Fruit fly (Drosophila melanogaster): ENCODE data around the gene CG32512.

The CG32512 gene

DNA sequence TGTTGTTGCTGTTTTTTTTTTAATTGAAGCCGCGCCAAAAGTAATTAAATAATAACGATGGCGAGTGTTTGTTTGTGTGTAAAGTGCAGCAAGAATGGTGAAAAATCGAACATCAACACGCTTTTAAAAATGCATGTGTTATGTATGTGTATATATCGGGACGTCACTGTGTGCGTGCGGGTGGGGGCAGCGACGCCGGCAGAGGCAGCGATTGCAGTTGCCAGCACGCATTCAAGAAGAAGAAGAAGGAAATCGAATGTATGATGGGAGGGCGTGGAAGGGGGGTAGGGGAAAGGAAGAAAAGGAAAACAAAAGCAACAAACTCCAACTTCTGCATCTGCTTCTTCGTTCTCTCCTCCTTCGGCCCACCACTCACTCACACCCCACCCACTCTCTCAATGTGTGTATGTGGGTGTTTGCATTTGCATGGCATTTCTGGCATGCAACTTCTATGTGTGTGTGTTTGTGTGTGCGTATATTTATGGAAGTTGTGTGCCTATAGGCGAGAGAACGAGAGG is 12.3 kb downstream of the CG32512 start:
- TF ChIP-seq CG10348 (GFP tag; IDR thresholded peaks at IDR 0.05) (no peak), CG8301 (tag; optimal IDR thresholded peaks at IDR 0.05) (peak; percentile 22), Pif1A (GFP tag; optimal IDR thresholded peaks at IDR 0.05) (no peak), CG15710 (tag; optimal IDR thresholded peaks at IDR 0.05) (peak; percentile 21), CG17806 (tag; optimal IDR thresholded peaks at IDR 0.05) (no peak), CG9948 (tag; optimal IDR thresholded peaks at IDR 0.05) (no peak), rn (GFP tag; IDR thresholded peaks at IDR 0.05) (no peak), fd96Ca (GFP tag; IDR thresholded peaks at IDR 0.05) (peak; percentile 74; the same call in 2 of the 3 replicates), CG12605 (GFP tag; IDR thresholded peaks at IDR 0.05) (peak; percentile 58; the same call in 1 of the 2 replicates), CG34367 (tag; optimal IDR thresholded peaks at IDR 0.05) (no peak), CG32121 (GFP tag; IDR thresholded peaks at IDR 0.05) (peak; percentile 58; the same call in 1 of the 2 replicates), CG8159 (tag; optimal IDR thresholded peaks at IDR 0.05) (no peak), Snoo (tag; optimal IDR thresholded peaks at IDR 0.05) (no peak), gl (tag; optimal IDR thresholded peaks at IDR 0.05) (peak; percentile 51), CG13204 (GFP tag; optimal IDR thresholded peaks at IDR 0.05) (peak; percentile 69), CG4496 (GFP tag; IDR thresholded peaks at IDR 0.05) (peak; percentile 50; the same call in 2 of the 3 replicates), D1 (tag; optimal IDR thresholded peaks at IDR 0.05) (no peak), Pif1B (GFP tag; optimal IDR thresholded peaks at IDR 0.05) (no peak), CG14655 (GFP tag; optimal IDR thresholded peaks at IDR 0.05) (peak; percentile 36), Ets98B (GFP tag; IDR thresholded peaks at IDR 0.05) (peak; percentile 61), EcR (GFP tag; optimal IDR thresholded peaks at IDR 0.05) (peak; percentile 64)

DNA sequence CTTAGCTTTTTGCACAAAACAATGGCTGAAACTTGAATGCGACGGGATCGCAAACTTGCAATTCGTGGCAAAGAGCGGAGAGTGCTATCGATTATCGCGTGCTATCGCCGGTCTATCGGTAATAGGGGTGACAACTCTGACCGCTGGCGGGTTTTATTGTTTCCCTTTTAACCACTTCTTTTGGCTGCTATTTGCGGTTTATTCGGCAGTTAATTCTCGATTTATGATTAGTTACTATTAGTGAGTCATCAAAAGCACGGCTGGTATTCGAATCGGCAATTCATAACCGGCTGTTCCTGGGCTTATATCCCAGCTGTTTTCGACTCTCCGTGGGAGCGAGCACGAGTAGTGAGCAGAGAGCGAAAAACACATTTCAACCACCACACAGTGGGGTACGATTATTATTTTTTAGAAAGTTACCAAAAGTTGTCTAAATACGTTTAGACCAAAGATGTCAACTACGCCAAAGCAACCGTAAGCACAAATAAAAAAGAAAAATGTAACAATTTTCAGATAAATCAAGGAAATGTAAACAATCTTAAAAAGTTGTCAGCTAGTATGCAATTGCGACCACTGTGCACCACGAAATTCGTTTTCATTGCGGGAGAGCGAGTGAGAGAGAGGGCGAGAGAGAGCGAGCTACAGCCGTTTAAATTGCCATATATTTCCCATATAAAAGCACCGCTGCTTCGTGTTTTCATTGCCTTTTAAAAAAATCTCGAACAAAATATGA is 13.3 kb downstream of the CG32512 start, which contains the start of the genes Stt3A and bves:
Gene Stt3A (minus strand): TSS at position 89 of the 733 bp plus-strand sequence.
Gene bves (plus strand): TSS at position 115 of the 733 bp plus-strand sequence.
- TF ChIP-seq gl (tag; optimal IDR thresholded peaks at IDR 0.05), result peak; percentile 97
- peak; percentile 97 for TF ChIP-seq CG8159 (tag; optimal IDR thresholded peaks at IDR 0.05)
- peak; percentile 99 for TF ChIP-seq Pif1B (GFP tag; optimal IDR thresholded peaks at IDR 0.05)
- peak; percentile 98 for TF ChIP-seq fd96Ca (GFP tag; IDR thresholded peaks at IDR 0.05)
- peak; percentile 97 for TF ChIP-seq CG9948 (tag; optimal IDR thresholded peaks at IDR 0.05)
- TF ChIP-seq D1 (tag; optimal IDR thresholded peaks at IDR 0.05), result peak; percentile 93
- peak; percentile 98 for TF ChIP-seq CG12605 (GFP tag; IDR thresholded peaks at IDR 0.05)
- TF ChIP-seq EcR (GFP tag; optimal IDR thresholded peaks at IDR 0.05), result peak; percentile 71
- TF ChIP-seq CG17806 (tag; optimal IDR thresholded peaks at IDR 0.05), result peak; percentile 98
- TF ChIP-seq Pif1A (GFP tag; optimal IDR thresholded peaks at IDR 0.05), result peak; percentile 99
- TF ChIP-seq CG4496 (GFP tag; IDR thresholded peaks at IDR 0.05), result peak; percentile 99
- TF ChIP-seq CG34367 (tag; optimal IDR thresholded peaks at IDR 0.05), result peak; percentile 98
- TF ChIP-seq CG15710 (tag; optimal IDR thresholded peaks at IDR 0.05), result peak; percentile 97
- TF ChIP-seq CG14655 (GFP tag; optimal IDR thresholded peaks at IDR 0.05), result peak; percentile 98
- peak; percentile 97 for TF ChIP-seq CG32121 (GFP tag; IDR thresholded peaks at IDR 0.05)
- peak; percentile 99 for TF ChIP-seq Snoo (tag; optimal IDR thresholded peaks at IDR 0.05)
- TF ChIP-seq rn (GFP tag; IDR thresholded peaks at IDR 0.05), result peak; percentile 86
- peak; percentile 97 for TF ChIP-seq Ets98B (GFP tag; IDR thresholded peaks at IDR 0.05)
- peak; percentile 96 for TF ChIP-seq CG13204 (GFP tag; optimal IDR thresholded peaks at IDR 0.05)
- peak; percentile 98 for TF ChIP-seq CG8301 (tag; optimal IDR thresholded peaks at IDR 0.05)
- peak; percentile 76 for TF ChIP-seq CG10348 (GFP tag; IDR thresholded peaks at IDR 0.05)

DNA sequence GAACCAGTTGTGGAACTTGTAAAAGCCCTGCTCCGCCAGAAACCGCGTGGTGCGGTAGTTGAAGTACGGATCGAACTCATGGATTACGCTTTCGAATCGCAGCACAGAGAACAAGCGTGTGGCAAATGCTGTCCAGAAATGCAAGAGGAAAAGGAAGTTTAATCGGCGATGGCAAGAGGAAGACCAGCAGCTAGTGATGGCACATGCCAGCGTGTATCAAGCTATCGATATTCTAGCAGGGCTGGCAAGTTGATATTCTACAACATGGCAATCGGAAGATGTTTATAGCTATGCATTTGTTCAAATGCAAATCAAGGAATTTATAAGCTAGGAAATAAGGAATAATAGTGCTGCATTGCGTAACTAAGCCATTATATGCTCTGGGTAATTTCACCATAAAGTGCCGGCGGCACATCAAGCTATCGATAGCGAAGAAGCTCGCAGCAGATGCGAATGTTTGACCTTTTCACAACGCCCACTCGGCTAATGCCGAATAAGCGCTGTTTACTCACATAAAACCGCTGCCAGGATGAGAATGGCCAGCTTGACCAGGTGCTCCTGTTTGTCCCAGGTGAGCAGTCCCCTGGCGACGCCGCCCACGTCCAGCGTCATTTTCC is 14.1 kb downstream of the CG32512 start:
- no peak for TF ChIP-seq rn (GFP tag; IDR thresholded peaks at IDR 0.05)
- peak; percentile 54; the same call in 1 of the 3 replicates for TF ChIP-seq fd96Ca (GFP tag; IDR thresholded peaks at IDR 0.05)
- TF ChIP-seq CG32121 (GFP tag; IDR thresholded peaks at IDR 0.05), result no peak
- peak; percentile 47 for TF ChIP-seq CG15710 (tag; optimal IDR thresholded peaks at IDR 0.05)
- TF ChIP-seq Pif1B (GFP tag; optimal IDR thresholded peaks at IDR 0.05), result peak; percentile 58
- peak; percentile 38; the same call in 1 of the 2 replicates for TF ChIP-seq Ets98B (GFP tag; IDR thresholded peaks at IDR 0.05)
- no peak for TF ChIP-seq CG10348 (GFP tag; IDR thresholded peaks at IDR 0.05)
- peak; percentile 78 for TF ChIP-seq CG12605 (GFP tag; IDR thresholded peaks at IDR 0.05)
- peak; percentile 13 for TF ChIP-seq CG9948 (tag; optimal IDR thresholded peaks at IDR 0.05)
- TF ChIP-seq CG8301 (tag; optimal IDR thresholded peaks at IDR 0.05), result peak; percentile 27
- TF ChIP-seq CG17806 (tag; optimal IDR thresholded peaks at IDR 0.05), result peak; percentile 28
- peak; percentile 66 for TF ChIP-seq CG34367 (tag; optimal IDR thresholded peaks at IDR 0.05)
- TF ChIP-seq Pif1A (GFP tag; optimal IDR thresholded peaks at IDR 0.05), result peak; percentile 70
- TF ChIP-seq CG13204 (GFP tag; optimal IDR thresholded peaks at IDR 0.05), result peak; percentile 65
- peak; percentile 26 for TF ChIP-seq CG14655 (GFP tag; optimal IDR thresholded peaks at IDR 0.05)
- peak; percentile 45 for TF ChIP-seq CG8159 (tag; optimal IDR thresholded peaks at IDR 0.05)
- peak; percentile 40 for TF ChIP-seq EcR (GFP tag; optimal IDR thresholded peaks at IDR 0.05)
- peak; percentile 80 for TF ChIP-seq CG4496 (GFP tag; IDR thresholded peaks at IDR 0.05)
- TF ChIP-seq Snoo (tag; optimal IDR thresholded peaks at IDR 0.05), result peak; percentile 86
- TF ChIP-seq gl (tag; optimal IDR thresholded peaks at IDR 0.05), result peak; percentile 56
- TF ChIP-seq D1 (tag; optimal IDR thresholded peaks at IDR 0.05), result no peak

DNA sequence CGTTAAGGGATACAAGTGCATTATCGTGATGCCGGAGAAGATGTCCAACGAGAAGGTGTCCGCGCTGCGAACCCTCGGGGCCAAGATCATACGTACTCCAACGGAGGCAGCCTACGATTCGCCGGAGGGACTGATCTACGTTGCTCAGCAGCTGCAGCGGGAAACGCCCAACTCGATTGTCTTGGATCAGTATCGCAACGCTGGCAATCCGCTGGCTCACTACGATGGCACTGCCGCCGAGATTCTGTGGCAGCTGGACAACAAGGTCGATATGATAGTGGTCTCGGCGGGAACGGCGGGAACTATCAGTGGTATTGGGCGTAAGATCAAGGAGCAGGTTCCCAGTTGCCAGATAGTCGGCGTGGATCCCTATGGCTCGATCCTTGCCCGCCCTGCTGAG is 19.6 kb downstream of the CG32512 start:
- TF ChIP-seq CG4496 (GFP tag; IDR thresholded peaks at IDR 0.05) (no peak), Pif1A (GFP tag; optimal IDR thresholded peaks at IDR 0.05) (no peak), CG14655 (GFP tag; optimal IDR thresholded peaks at IDR 0.05) (no peak), Ets98B (GFP tag; IDR thresholded peaks at IDR 0.05) (no peak), rn (GFP tag; IDR thresholded peaks at IDR 0.05) (no peak), CG12605 (GFP tag; IDR thresholded peaks at IDR 0.05) (no peak), CG34367 (tag; optimal IDR thresholded peaks at IDR 0.05) (no peak), CG32121 (GFP tag; IDR thresholded peaks at IDR 0.05) (no peak), CG13204 (GFP tag; optimal IDR thresholded peaks at IDR 0.05) (no peak), CG17806 (tag; optimal IDR thresholded peaks at IDR 0.05) (no peak), CG10348 (GFP tag; IDR thresholded peaks at IDR 0.05) (no peak), Pif1B (GFP tag; optimal IDR thresholded peaks at IDR 0.05) (no peak), Snoo (tag; optimal IDR thresholded peaks at IDR 0.05) (no peak), CG8301 (tag; optimal IDR thresholded peaks at IDR 0.05) (no peak), EcR (GFP tag; optimal IDR thresholded peaks at IDR 0.05) (no peak), fd96Ca (GFP tag; IDR thresholded peaks at IDR 0.05) (no peak), D1 (tag; optimal IDR thresholded peaks at IDR 0.05) (no peak), CG8159 (tag; optimal IDR thresholded peaks at IDR 0.05) (no peak)
